Worm (Caenorhabditis elegans) whole organism, L4 larva: ENCODE results near the gene F57A8.7.

Source experiments
- D1046.2 ChIP-seq: fragments of 200-800 bp; sonication (Bioruptor generic); IDR thresholded peaks from 2 replicates; pipeline ENCODE4 v1.3.6; 2022; ENCODE audit warnings: missing genetic modification characterization, missing compliant biosample characterization
- F26F4.8 ChIP-seq: fragments of 200-800 bp; sonication (Bioruptor generic); conservative IDR thresholded peaks from 2 replicates; pipeline ENCODE4 v1.3.6; 2022; ENCODE audit warnings: missing genetic modification characterization, missing compliant biosample characterization
- T26A8.4 ChIP-seq: fragments of 200-800 bp; sonication (Bioruptor generic); IDR thresholded peaks from 2 replicates; pipeline ENCODE4 v1.3.6; 2022; ENCODE audit warnings: missing genetic modification characterization, missing compliant biosample characterization
- Y48G9A.11 ChIP-seq: fragments of 200-800 bp; sonication (Bioruptor generic); IDR thresholded peaks from 2 replicates; pipeline ENCODE4 v1.3.6; 2022; ENCODE audit warnings: missing genetic modification reagents, missing genetic modification characterization, missing compliant biosample characterization
- Y5F2A.4 ChIP-seq: fragments of 200-800 bp; sonication (Bioruptor generic); optimal IDR thresholded peaks from 2 replicates; lab custom pipeline; 2018; ENCODE audit warnings: mild to moderate bottlenecking, missing genetic modification characterization, missing compliant biosample characterization
- aha-1 ChIP-seq: fragments of 150-350 bp; peaks from one replicate; lab custom pipeline; 2014; ENCODE audit warnings: missing biosample characterization, missing genetic modification characterization
- ama-1 ChIP-seq: fragments of 150-350 bp; optimal IDR thresholded peaks from 2 replicates; lab custom pipeline; 2014; ENCODE audit warnings: inconsistent platforms, mixed read lengths
- ceh-20 ChIP-seq: fragments of 200-800 bp; sonication (Bioruptor generic); IDR thresholded peaks from 2 replicates; pipeline ENCODE4 v1.3.6; 2022; ENCODE audit warnings: missing genetic modification reagents, missing genetic modification characterization, missing compliant biosample characterization
- ceh-32 ChIP-seq: sonication (generic microtip); optimal IDR thresholded peaks from 2 replicates; lab custom pipeline; 2016; ENCODE audit warnings: mild to moderate bottlenecking, missing genetic modification characterization, missing compliant biosample characterization; ENCODE audit not compliant: poor library complexity
- ceh-62 ChIP-seq: sonication (generic microtip); optimal IDR thresholded peaks from 2 replicates; lab custom pipeline; 2017; ENCODE audit warnings: missing biosample characterization, missing genetic modification characterization
- ces-1 ChIP-seq: fragments of 150-350 bp; sonication (generic microtip); optimal IDR thresholded peaks from 4 replicates; lab custom pipeline; 2014; ENCODE audit warnings: missing biosample characterization, missing genetic modification reagents, missing genetic modification characterization
- cey-2 ChIP-seq: sonication (generic microtip); optimal IDR thresholded peaks from 3 replicates; lab custom pipeline; 2017; ENCODE audit warnings: missing genetic modification characterization, mild to moderate bottlenecking, missing compliant biosample characterization, antibody characterized with exemption, borderline replicate concordance; ENCODE audit not compliant: insufficient read depth
- ctbp-1 ChIP-seq: fragments of 200-800 bp; sonication (Bioruptor generic); IDR thresholded peaks from 2 replicates; pipeline ENCODE4 v1.3.6; 2022; ENCODE audit warnings: missing genetic modification reagents, missing genetic modification characterization, missing compliant biosample characterization
- daf-16 ChIP-seq, 3 experiments: sonication (generic microtip); optimal IDR thresholded peaks; 2 replicates each; lab custom pipeline; 2016 to 2017; ENCODE audit warnings: missing genetic modification characterization in 3 of 3, missing genetic modification reagents in 3 of 3, mild to moderate bottlenecking in 2 of 3, missing compliant biosample characterization in 2 of 3, missing biosample characterization in 1 of 3, moderate library complexity in 1 of 3
- dpl-1 ChIP-seq: fragments of 150-350 bp; optimal IDR thresholded peaks from 2 replicates; lab custom pipeline; 2014; ENCODE audit warnings: missing biosample characterization, missing genetic modification reagents, missing genetic modification characterization
- dve-1 ChIP-seq: sonication (generic microtip); optimal IDR thresholded peaks from 2 replicates; lab custom pipeline; 2017; ENCODE audit warnings: antibody characterized with exemption, mild to moderate bottlenecking, missing genetic modification characterization, missing compliant biosample characterization; ENCODE audit not compliant: insufficient read depth
- fkh-10 ChIP-seq: fragments of 150-350 bp; optimal IDR thresholded peaks from 2 replicates; lab custom pipeline; 2014; ENCODE audit warnings: missing biosample characterization, missing genetic modification reagents, missing genetic modification characterization
- fos-1 ChIP-seq: fragments of 150-350 bp; optimal IDR thresholded peaks from 2 replicates; lab custom pipeline; 2014; ENCODE audit warnings: missing biosample characterization, missing genetic modification characterization
- hlh-11 ChIP-seq: fragments of 200-800 bp; sonication (Bioruptor generic); optimal IDR thresholded peaks from 2 replicates; lab custom pipeline; 2018; ENCODE audit warnings: mild to moderate bottlenecking, missing genetic modification characterization, missing compliant biosample characterization
- lin-1 ChIP-seq: fragments of 200-800 bp; sonication (Bioruptor generic); IDR thresholded peaks from 2 replicates; pipeline ENCODE4 v1.3.6; 2022; ENCODE audit warnings: missing genetic modification reagents, missing genetic modification characterization, missing compliant biosample characterization
- lin-13 ChIP-seq: fragments of 150-350 bp; optimal IDR thresholded peaks from 2 replicates; lab custom pipeline; 2014; ENCODE audit warnings: missing biosample characterization, missing genetic modification reagents, missing genetic modification characterization
- lin-15B ChIP-seq: fragments of 150-350 bp; sonication (generic microtip); optimal IDR thresholded peaks from 3 replicates; lab custom pipeline; 2014; ENCODE audit warnings: missing biosample characterization, missing genetic modification characterization
- lin-29 ChIP-seq: fragments of 200-800 bp; sonication (Bioruptor generic); IDR thresholded peaks from 2 replicates; pipeline ENCODE4 v1.3.6; 2022; ENCODE audit warnings: missing genetic modification reagents, missing genetic modification characterization, missing compliant biosample characterization
- lin-39 ChIP-seq: fragments of 150-350 bp; optimal IDR thresholded peaks from 2 replicates; lab custom pipeline; 2014; ENCODE audit warnings: missing biosample characterization, missing genetic modification reagents, missing genetic modification characterization
- madf-5 ChIP-seq, 2 experiments: fragments of 200-800 bp; sonication (Bioruptor generic); IDR thresholded peaks; 2 replicates each; pipeline ENCODE4 v1.3.6; 2022; ENCODE audit warnings: missing compliant biosample characterization in 2 of 2, missing genetic modification characterization in 2 of 2
- madf-9 ChIP-seq: fragments of 200-800 bp; sonication (Bioruptor generic); conservative IDR thresholded peaks from 2 replicates; pipeline ENCODE4 v1.3.6; 2022; ENCODE audit warnings: missing genetic modification reagents, missing genetic modification characterization, missing compliant biosample characterization
- mxl-3 ChIP-seq: fragments of 200-800 bp; sonication (Bioruptor generic); optimal IDR thresholded peaks from 2 replicates; lab custom pipeline; 2018; ENCODE audit warnings: mild to moderate bottlenecking, missing genetic modification characterization, missing compliant biosample characterization
- nhr-102 ChIP-seq: sonication (generic microtip); optimal IDR thresholded peaks from 2 replicates; lab custom pipeline; 2016; ENCODE audit warnings: mild to moderate bottlenecking, missing genetic modification characterization, moderate library complexity, missing compliant biosample characterization
- nhr-11 ChIP-seq: fragments of 150-350 bp; optimal IDR thresholded peaks from 2 replicates; lab custom pipeline; 2014; ENCODE audit warnings: missing biosample characterization, missing genetic modification characterization
- nhr-237 ChIP-seq: sonication (generic microtip); optimal IDR thresholded peaks from 2 replicates; lab custom pipeline; 2017; ENCODE audit warnings: missing biosample characterization, missing genetic modification characterization
- nhr-28 ChIP-seq: fragments of 150-350 bp; optimal IDR thresholded peaks from 2 replicates; lab custom pipeline; 2014; ENCODE audit warnings: missing biosample characterization, missing genetic modification characterization
- pha-4 ChIP-seq, 2 experiments: fragments of 150-350 bp in 1 of 2; fragments of 200-800 bp in 1 of 2; sonication (Bioruptor generic) in 1 of 2; IDR thresholded peaks in 1 of 2; optimal IDR thresholded peaks in 1 of 2; 2 replicates each; pipeline versions ENCODE4 v1.3.6 to Lab custom; 2014 to 2022; ENCODE audit warnings: missing genetic modification characterization in 2 of 2, missing genetic modification reagents in 2 of 2, missing biosample characterization in 1 of 2, missing compliant biosample characterization in 1 of 2
- rbr-2 ChIP-seq: sonication (generic microtip); optimal IDR thresholded peaks from 2 replicates; lab custom pipeline; 2016; ENCODE audit warnings: missing genotype, missing genetic modification characterization, missing compliant biosample characterization
- sdz-12 ChIP-seq: fragments of 200-800 bp; sonication (Bioruptor generic); optimal IDR thresholded peaks from 2 replicates; lab custom pipeline; 2018; ENCODE audit warnings: mild to moderate bottlenecking, missing genetic modification characterization, missing compliant biosample characterization
- skn-1 ChIP-seq: fragments of 150-350 bp; optimal IDR thresholded peaks from 2 replicates; lab custom pipeline; 2014; ENCODE audit warnings: missing biosample characterization, missing genetic modification characterization
- spr-3 ChIP-seq: fragments of 200-800 bp; sonication (Bioruptor generic); optimal IDR thresholded peaks from 2 replicates; lab custom pipeline; 2018; ENCODE audit warnings: mild to moderate bottlenecking, missing genetic modification characterization, missing compliant biosample characterization
- tag-97 ChIP-seq: fragments of 200-800 bp; sonication (Bioruptor generic); IDR thresholded peaks from 2 replicates; pipeline ENCODE4 v1.3.6; 2022; ENCODE audit warnings: missing genetic modification characterization, missing compliant biosample characterization
- tra-1 ChIP-seq: fragments of 200-800 bp; sonication (Bioruptor generic); IDR thresholded peaks from 2 replicates; pipeline ENCODE4 v1.3.6; 2022; ENCODE audit warnings: missing genetic modification reagents, missing genetic modification characterization, missing compliant biosample characterization
- unc-39 ChIP-seq: sonication (generic microtip); optimal IDR thresholded peaks from 2 replicates; lab custom pipeline; 2017; ENCODE audit warnings: missing biosample characterization, missing genetic modification characterization
- unc-62 ChIP-seq, 3 experiments: fragments of 150-350 bp in 1 of 3; sonication (generic microtip); optimal IDR thresholded peaks in 2 of 3; peaks in 1 of 3; 1 replicate in 1 of 3; 2 replicates in 2 of 3; lab custom pipeline; 2014 to 2017; ENCODE audit warnings: missing biosample characterization in 3 of 3, missing genetic modification characterization in 3 of 3, missing genetic modification reagents in 3 of 3, missing genotype in 1 of 3
- vab-7 ChIP-seq: fragments of 200-800 bp; sonication (Bioruptor generic); IDR thresholded peaks from 2 replicates; pipeline ENCODE4 v1.3.6; 2022; ENCODE audit warnings: missing genetic modification reagents, missing genetic modification characterization, missing compliant biosample characterization
- zag-1 ChIP-seq: fragments of 150-350 bp; optimal IDR thresholded peaks from 2 replicates; lab custom pipeline; 2014; ENCODE audit warnings: missing biosample characterization, missing genetic modification characterization
- zfp-3 ChIP-seq: fragments of 200-800 bp; sonication (Bioruptor generic); conservative IDR thresholded peaks from 2 replicates; pipeline ENCODE4 v1.3.6; 2022; ENCODE audit warnings: missing genetic modification reagents, missing genetic modification characterization, missing compliant biosample characterization
- zip-11 ChIP-seq: fragments of 200-800 bp; sonication (Bioruptor generic); IDR thresholded peaks from 2 replicates; pipeline ENCODE4 v1.3.6; 2022; ENCODE audit warnings: missing genetic modification characterization, missing compliant biosample characterization

The F57A8.7 gene

ce11 chrV:10075441-10075840, at the start of gene F57A8.7:
Gene F57A8.7, plus strand, starts transcription at chrV:10075741.
- TF ChIP-seq fkh-10 (GFP tag; lab: Kevin White, UChicago) (no peak), cey-2 (no peak), F26F4.8 (GFP tag; lab: Robert Waterston, UW) (no peak), ama-1 (lab: Kevin White, UChicago) (no peak), pha-4 (GFP tag; IDR thresholded peaks at IDR 0.05; lab: Robert Waterston, UW) (no peak), pha-4 (tag; optimal IDR thresholded peaks at IDR 0.05; lab: Kevin White, UChicago) (no peak), spr-3 (GFP tag; lab: Kevin White, UChicago) (no peak), lin-39 (tag; lab: Kevin White, UChicago) (no peak), madf-9 (GFP tag; lab: Robert Waterston, UW) (no peak)

- TF ChIP-seq nhr-237 (tag; lab: Kevin White, UChicago), result no peak
- TF ChIP-seq daf-16 (GFP tag; optimal IDR thresholded peaks at IDR 0.05; lab: Kevin White, UChicago), result no peak
- peak; percentile 46 for TF ChIP-seq daf-16 (tag; optimal IDR thresholded peaks at IDR 0.05; lab: Kevin White, UChicago)
- peak in 1 of 2 experiments; percentile 42 for TF ChIP-seq unc-62 (GFP tag; optimal IDR thresholded peaks at IDR 0.05 in 1 of 2; lab: Kevin White, UChicago)
- TF ChIP-seq unc-62 (tag; optimal IDR thresholded peaks at IDR 0.05; lab: Kevin White, UChicago), result no peak
- TF ChIP-seq lin-13, result peak; percentile 4
Measured at ce11 chrV:10030992-10031383, 44.6 kb upstream of the F57A8.7 start, which contains the start of gene acl-2. Gene acl-2, minus strand, starts transcription at chrV:10031092.

- TF ChIP-seq rbr-2 (tag; lab: Kevin White, UChicago) (no peak), Y5F2A.4 (GFP tag; lab: Kevin White, UChicago) (no peak), ctbp-1 (no peak), zag-1 (tag; lab: Kevin White, UChicago) (no peak), ces-1 (GFP tag; lab: Kevin White, UChicago) (no peak), madf-5 (GFP tag; IDR thresholded peaks at IDR 0.05; lab: Robert Waterston, UW) (no peak), vab-7 (no peak), fkh-10 (GFP tag; lab: Kevin White, UChicago) (no peak), fos-1 (tag; lab: Kevin White, UChicago) (no peak), unc-39 (tag; lab: Kevin White, UChicago) (no peak), skn-1 (tag; lab: Kevin White, UChicago) (no peak), lin-29 (GFP tag; lab: Robert Waterston, UW) (0 out of 2 replicates have a peak, but pooled peaks have one; percentile 13), nhr-28 (peak; percentile 81), hlh-11 (tag; lab: Kevin White, UChicago) (peak; percentile 54), dve-1 (tag; lab: Kevin White, UChicago) (peak; percentile 43), aha-1 (tag; lab: Kevin White, UChicago) (no peak), tra-1 (0 out of 2 replicates have a peak, but pooled peaks have one; percentile 32), lin-39 (tag; lab: Kevin White, UChicago) (no peak), lin-15B (tag; lab: Kevin White, UChicago) (no peak), mxl-3 (GFP tag; lab: Kevin White, UChicago) (peak; percentile 73), tag-97 (GFP tag; lab: Robert Waterston, UW) (no peak), ceh-62 (tag; lab: Kevin White, UChicago) (no peak), nhr-102 (tag; lab: Kevin White, UChicago) (peak; percentile 31), ceh-32 (tag; lab: Kevin White, UChicago) (no peak), Y48G9A.11 (no peak), ceh-20 (GFP tag; lab: Robert Waterston, UW) (no peak), lin-1 (GFP tag; lab: Robert Waterston, UW) (0 out of 2 replicates have a peak, but pooled peaks have one; percentile 45), cey-2 (no peak), sdz-12 (GFP tag; lab: Kevin White, UChicago) (no peak), zfp-3 (no peak), zip-11 (GFP tag; lab: Robert Waterston, UW) (no peak), T26A8.4 (GFP tag; lab: Robert Waterston, UW) (no peak), dpl-1 (GFP tag; lab: Kevin White, UChicago) (peak; percentile 88), D1046.2 (no peak), nhr-11 (no peak)
Measured at ce11 chrV:10031384-10032171, 44.0 kb upstream of the F57A8.7 start.
